Fruit fly (Drosophila melanogaster) Kc167 (cell line): Measurements from ENCODE around the gene Sur-8.

Experiments
- Myc ChIP-seq: fragments of >200 bp; optimal IDR thresholded peaks from 2 replicates; lab custom pipeline; 2017; ENCODE audit warnings: missing external identifiers
- Sin3A ChIP-seq: fragments of >200 bp; optimal IDR thresholded peaks from 2 replicates; lab custom pipeline; 2018; ENCODE audit warnings: missing external identifiers
- h ChIP-seq: fragments of >200 bp; optimal IDR thresholded peaks from 3 replicates; lab custom pipeline; 2018; ENCODE audit warnings: missing external identifiers
- insv ChIP-seq: fragments of >200 bp; optimal IDR thresholded peaks from 3 replicates; lab custom pipeline; 2018; ENCODE audit warnings: missing external identifiers
- psq ChIP-seq: fragments of >200 bp; optimal IDR thresholded peaks from 2 replicates; lab custom pipeline; 2017; ENCODE audit warnings: missing external identifiers
- ttk ChIP-seq: sonication (Bioruptor generic); optimal IDR thresholded peaks from 2 replicates; lab custom pipeline; 2017; ENCODE audit warnings: missing external identifiers

The Sur-8 gene

DNA sequence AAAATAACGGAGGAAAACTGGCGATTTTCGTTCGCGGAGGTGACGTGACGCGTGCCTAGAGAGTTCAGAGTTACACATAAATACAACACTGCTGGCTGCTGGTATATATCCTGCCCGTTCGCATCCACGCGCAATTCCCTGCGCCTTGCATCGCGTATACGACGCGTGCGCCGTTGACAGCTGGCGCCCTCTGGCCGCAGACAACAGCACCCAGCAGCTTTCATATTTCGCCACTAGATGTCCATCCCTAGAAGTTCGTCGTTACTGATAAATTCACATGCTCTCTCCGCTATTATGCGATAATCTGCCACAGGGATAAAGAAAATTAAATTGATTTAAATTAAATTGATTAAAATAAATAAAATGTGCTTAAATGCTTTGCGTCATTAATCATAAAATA lies at the start of gene Sur-8:
Gene Sur-8, minus strand, starts transcription at position 82 of the 400 bp plus-strand sequence.
- TF ChIP-seq Myc (lab: Kevin White, UChicago) (no peak), Sin3A (no peak)

DNA sequence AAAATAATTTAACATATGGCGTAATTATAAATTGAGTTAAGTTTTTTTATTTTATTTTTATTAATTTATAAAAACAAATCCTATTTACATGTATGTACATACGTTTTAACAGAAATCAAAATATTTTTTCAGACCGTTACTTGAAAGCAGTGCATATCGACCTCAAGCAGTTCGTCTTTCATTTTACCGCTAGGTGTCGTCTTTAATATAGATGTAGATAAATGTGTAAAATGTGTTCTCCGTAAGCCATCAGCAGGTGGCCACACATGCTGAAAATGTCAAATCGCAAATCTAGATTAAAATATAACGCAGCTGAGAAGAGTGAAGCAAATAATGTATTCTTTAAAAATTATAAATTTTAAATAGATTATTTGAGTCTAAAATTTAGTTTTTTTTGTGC lies 47.1 kb upstream of the Sur-8 start:
- no peak for TF ChIP-seq insv (lab: Kevin White, UChicago)
- no peak for TF ChIP-seq Sin3A
- TF ChIP-seq ttk (lab: Kevin White, UChicago) = no peak
- TF ChIP-seq psq (lab: Kevin White, UChicago) = no peak
- no peak for TF ChIP-seq Myc (lab: Kevin White, UChicago)
- TF ChIP-seq h (lab: Kevin White, UChicago) = no peak

DNA sequence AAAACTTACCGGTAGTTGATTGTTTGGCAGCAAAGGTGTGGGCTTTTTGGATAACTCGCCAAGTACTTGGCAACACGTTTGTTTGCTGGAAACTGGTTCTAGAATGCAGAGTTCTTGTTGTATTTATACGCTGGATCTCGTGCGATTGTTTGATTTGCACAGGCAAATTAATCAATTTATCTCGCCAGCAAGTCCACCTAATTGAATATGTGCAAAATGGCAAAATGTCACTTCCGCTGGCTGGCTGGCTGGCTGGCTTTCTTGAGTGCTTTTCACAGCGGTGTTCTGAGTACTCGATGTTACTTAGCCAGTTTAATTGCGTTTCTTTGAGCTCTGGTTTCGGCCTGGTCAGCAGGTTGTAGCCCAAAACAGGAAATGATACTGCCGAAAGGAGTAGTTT lies 46.4 kb upstream of the Sur-8 start, which contains the start of gene Eh:
Gene Eh, minus strand, starts transcription at position 101 of the 400 bp plus-strand sequence.
- TF ChIP-seq ttk (lab: Kevin White, UChicago) = no peak
- no peak for TF ChIP-seq h (lab: Kevin White, UChicago)
- TF ChIP-seq psq (lab: Kevin White, UChicago) = no peak
- TF ChIP-seq Sin3A = no peak
- no peak for TF ChIP-seq Myc (lab: Kevin White, UChicago)
- no peak for TF ChIP-seq insv (lab: Kevin White, UChicago)

DNA sequence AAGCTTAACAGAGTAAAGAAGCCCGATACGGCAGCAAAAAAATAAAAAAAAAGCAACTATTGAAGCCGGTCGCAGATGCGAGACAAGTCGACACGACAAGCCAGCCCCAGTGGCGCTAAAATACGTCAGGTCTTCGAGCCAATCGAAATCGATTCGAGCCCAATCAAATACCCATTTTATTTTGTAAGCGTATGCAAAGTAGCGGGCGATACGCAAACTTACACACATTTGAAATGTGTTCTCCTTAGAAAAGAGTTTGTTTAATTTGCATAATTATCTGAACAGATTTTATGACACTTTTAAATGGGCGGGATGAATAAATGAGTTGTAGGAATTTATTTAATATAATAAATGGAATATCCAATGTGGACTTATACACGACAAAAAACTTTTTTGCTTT lies 45.3 kb upstream of the Sur-8 start:
- no peak for TF ChIP-seq psq (lab: Kevin White, UChicago)
- no peak for TF ChIP-seq Myc (lab: Kevin White, UChicago)
- no peak for TF ChIP-seq ttk (lab: Kevin White, UChicago)
- TF ChIP-seq Sin3A = no peak
- no peak for TF ChIP-seq h (lab: Kevin White, UChicago)
- TF ChIP-seq insv (lab: Kevin White, UChicago) = no peak

DNA sequence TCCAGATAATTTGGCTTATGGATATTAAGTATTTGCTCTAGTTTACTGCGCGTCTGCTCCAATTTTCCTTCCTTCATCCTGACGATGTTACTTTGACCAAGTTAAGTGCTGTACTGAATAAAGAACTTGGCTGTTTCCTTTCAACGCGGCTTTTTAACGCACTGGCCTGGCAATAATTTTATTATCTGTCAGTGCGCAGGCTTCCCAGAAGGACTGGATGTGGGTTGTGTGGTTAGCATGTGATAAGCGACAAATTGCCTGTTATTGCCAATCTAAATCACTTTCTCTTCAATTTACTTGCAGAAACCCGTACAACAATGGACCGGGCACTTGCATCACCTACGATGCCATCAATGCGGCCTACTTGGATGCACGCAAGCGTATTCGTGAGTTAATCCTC lies 38.3 kb upstream of the Sur-8 start, which contains the start of gene CG14331:
Gene CG14331, minus strand, starts transcription at position 101 of the 400 bp plus-strand sequence.
- TF ChIP-seq insv (lab: Kevin White, UChicago) (no peak), psq (lab: Kevin White, UChicago) (no peak), ttk (lab: Kevin White, UChicago) (no peak), h (lab: Kevin White, UChicago) (no peak), Myc (lab: Kevin White, UChicago) (no peak), Sin3A (no peak)

DNA sequence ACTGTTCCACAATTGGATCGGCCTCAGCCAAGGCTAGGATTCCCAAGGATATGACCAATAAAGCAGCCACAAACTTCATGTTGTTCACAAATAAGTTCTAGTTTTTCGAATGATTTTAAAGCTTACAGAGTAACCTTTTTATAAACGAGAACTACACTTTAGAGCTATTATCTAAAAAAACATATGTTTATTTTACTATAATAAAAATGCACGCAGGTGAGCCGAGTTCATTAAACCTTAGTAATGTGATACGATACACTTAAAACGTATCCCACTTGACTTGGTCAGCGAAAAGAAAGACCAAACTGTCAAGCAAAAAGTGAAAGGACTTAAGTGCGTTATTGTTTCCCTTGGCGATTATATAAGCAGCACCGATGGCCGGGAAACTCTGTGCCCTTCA lies 32.0 kb upstream of the Sur-8 start, which contains the start of gene CG44090:
Gene CG44090, minus strand, starts transcription at position 101 of the 400 bp plus-strand sequence.
- no peak for TF ChIP-seq h (lab: Kevin White, UChicago)
- TF ChIP-seq Myc (lab: Kevin White, UChicago) = no peak
- no peak for TF ChIP-seq Sin3A
- TF ChIP-seq ttk (lab: Kevin White, UChicago) = no peak
- TF ChIP-seq insv (lab: Kevin White, UChicago) = no peak
- TF ChIP-seq psq (lab: Kevin White, UChicago) = no peak

DNA sequence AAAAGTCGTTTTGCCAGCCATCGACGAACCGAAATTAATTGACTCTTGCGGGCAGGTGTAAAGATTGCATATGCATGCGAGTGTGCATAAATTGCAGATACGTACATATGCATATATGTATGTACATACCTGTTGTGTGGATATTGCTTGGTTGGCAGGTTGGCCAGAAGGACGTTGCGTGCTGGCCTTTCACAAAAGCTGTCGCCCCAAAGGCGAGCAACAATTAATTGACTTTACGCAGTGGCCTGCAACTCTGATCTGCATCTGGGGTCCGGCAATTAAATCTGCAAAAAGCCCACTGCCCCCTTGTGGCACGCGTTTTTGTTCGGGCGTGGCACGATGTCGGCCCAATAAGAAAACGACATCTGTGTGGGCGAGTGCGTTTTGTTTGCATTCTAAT lies 30.8 kb upstream of the Sur-8 start:
- no peak for TF ChIP-seq insv (lab: Kevin White, UChicago)
- no peak for TF ChIP-seq psq (lab: Kevin White, UChicago)
- no peak for TF ChIP-seq Sin3A
- TF ChIP-seq ttk (lab: Kevin White, UChicago) = no peak

DNA sequence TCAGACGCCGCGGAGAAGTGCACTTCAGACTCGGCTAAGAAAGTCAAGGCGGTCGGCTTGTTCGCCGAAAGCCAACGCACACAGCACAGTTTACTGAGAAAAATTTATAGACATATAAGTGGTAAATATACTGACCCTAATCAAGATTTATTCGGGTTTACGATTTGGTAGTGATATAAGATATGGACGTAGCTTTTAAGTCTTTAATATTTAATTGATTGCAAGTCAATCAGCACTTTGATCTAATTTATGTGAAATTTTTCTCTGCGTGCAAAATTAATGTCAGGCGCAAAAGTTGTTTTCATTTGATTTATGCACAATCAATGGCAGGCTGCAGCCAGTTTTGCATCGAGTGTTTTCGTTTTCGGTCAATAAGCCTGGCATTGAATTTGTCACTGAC lies 28.2 kb upstream of the Sur-8 start:
- TF ChIP-seq h (lab: Kevin White, UChicago) = no peak
- no peak for TF ChIP-seq Sin3A
- TF ChIP-seq ttk (lab: Kevin White, UChicago) = no peak
- no peak for TF ChIP-seq insv (lab: Kevin White, UChicago)

DNA sequence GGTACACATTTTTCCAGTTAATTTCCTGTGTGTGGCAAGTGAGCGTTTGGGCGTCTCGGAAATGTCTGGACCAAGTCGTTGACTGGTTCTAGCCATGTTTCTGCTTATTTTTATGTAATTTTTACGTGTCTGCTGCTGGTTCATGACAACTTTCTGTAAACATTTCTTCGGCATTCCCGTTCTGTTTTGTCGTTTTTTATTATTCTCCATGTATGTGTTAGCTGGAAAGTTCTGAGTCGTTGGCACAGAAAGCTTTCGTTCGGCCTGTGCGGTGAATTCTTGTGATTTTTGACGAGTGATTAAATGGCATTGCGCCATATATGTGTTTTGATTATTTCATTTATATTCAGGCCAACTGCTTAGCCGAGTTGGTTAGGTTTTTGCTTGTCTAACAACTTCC lies 23.9 kb upstream of the Sur-8 start:
- TF ChIP-seq Sin3A (no peak), psq (lab: Kevin White, UChicago) (no peak), insv (lab: Kevin White, UChicago) (no peak)

DNA sequence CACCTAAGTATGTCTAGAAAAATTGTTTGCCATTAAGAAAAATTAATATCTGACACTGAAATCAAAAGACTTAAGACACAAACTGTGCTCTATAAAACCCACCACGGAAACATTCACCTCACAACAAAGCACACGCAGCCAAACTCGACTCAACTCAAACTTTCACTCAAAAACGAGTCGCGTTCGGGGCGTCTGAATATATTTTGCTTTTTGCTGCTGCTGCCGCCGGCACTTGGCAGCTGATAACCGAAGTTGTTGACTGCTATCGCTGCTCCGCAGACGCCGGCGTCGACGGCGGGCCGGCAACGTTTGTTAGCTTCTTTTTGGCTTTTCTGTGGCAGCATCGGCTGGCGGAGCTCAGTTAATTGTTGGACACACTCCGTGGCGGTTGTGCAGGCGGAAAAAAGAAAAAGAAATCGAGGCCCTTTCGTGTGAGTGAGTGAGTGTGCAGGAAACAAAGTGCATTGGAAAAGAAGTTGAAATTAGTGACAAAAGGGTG lies 23.2 kb upstream of the Sur-8 start, which contains the start of gene cysu:
Gene cysu, plus strand, starts transcription at position 352 of the 499 bp plus-strand sequence.
- TF ChIP-seq insv (lab: Kevin White, UChicago) = no peak
- TF ChIP-seq ttk (lab: Kevin White, UChicago) = no peak
- TF ChIP-seq h (lab: Kevin White, UChicago) = no peak
- TF ChIP-seq Sin3A = no peak
- no peak for TF ChIP-seq Myc (lab: Kevin White, UChicago)
- TF ChIP-seq psq (lab: Kevin White, UChicago) = no peak

DNA sequence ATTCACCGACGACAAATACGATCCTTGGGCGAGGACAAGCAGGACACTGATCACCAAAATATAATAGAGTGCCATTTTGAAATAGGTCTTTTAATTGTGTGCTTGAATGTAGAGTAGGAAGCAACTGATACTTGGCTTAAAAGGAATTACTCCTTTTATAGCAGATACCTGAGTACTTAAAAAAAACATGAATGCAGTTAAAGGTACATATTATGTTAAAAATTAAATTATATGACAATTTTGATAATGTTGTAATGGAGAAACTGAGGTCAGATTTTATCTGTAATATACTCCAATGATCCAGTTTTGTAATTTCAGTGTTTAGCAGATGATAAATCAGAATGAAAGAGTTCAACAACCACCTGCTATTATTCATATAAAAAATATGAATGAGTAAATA lies 19.8 kb upstream of the Sur-8 start, which contains the start of gene CG14332:
Gene CG14332, minus strand, starts transcription at position 101 of the 400 bp plus-strand sequence.
- TF ChIP-seq ttk (lab: Kevin White, UChicago) (no peak), Myc (lab: Kevin White, UChicago) (no peak), psq (lab: Kevin White, UChicago) (no peak), Sin3A (no peak)

DNA sequence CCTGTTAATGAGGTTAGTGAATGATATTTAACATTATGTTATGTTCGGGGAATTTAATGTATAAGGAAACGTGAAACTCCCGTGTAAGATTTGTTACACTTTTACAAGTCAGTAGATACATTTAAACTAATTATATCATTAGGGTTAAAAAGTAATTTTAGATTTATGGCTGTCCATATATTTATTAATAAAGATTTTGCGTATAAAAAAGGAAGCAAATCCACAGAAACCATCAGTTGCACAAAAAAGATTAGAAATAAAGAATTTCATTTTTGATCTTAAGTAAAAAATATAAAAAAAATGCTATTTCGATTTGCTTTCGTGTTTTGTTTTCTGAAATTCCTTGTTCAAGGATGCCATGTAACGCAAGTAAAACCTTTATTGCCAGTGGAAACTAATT lies 18.0 kb upstream of the Sur-8 start, which contains the start of gene CG42835:
Gene CG42835, plus strand, starts transcription at position 301 of the 400 bp plus-strand sequence.
- TF ChIP-seq insv (lab: Kevin White, UChicago) = no peak
- no peak for TF ChIP-seq Sin3A
- TF ChIP-seq Myc (lab: Kevin White, UChicago) = no peak
- TF ChIP-seq h (lab: Kevin White, UChicago) = no peak
- no peak for TF ChIP-seq ttk (lab: Kevin White, UChicago)

DNA sequence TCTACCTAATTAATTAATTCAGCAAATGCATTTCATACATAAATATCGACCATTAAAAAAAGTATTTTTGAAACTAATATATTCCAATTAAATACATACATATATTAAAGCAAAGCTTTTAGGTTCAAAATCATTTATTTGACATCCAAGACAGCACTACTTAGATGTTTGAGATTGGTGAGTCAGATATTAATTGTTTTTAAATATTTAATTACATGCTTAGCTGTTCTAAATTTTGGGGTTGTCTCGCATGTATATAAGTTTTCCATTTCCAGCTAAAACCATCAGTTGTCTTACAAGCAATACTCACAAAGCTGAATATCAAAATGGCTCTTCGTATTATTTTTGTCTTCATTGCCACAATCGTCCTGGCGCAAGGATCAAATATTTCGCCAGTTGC lies 16.1 kb upstream of the Sur-8 start, which contains the start of gene CG42834:
Gene CG42834, plus strand, starts transcription at position 301 of the 400 bp plus-strand sequence.
- TF ChIP-seq h (lab: Kevin White, UChicago) = no peak
- TF ChIP-seq Myc (lab: Kevin White, UChicago) = no peak
- no peak for TF ChIP-seq insv (lab: Kevin White, UChicago)
- no peak for TF ChIP-seq psq (lab: Kevin White, UChicago)
- TF ChIP-seq Sin3A = no peak
- TF ChIP-seq ttk (lab: Kevin White, UChicago) = no peak
